Worm (Caenorhabditis elegans) whole organism, L4 larva: ENCODE data around the gene ZK353.10.

ENCODE experiments used
- D1046.2 ChIP-seq: fragments of 200-800 bp; sonication (Bioruptor generic); IDR thresholded peaks from 2 replicates; pipeline ENCODE4 v1.3.6; 2022; ENCODE audit warnings: missing genetic modification characterization, missing compliant biosample characterization
- F37D6.2 ChIP-seq: sonication (generic microtip); optimal IDR thresholded peaks from 2 replicates; lab custom pipeline; 2016; ENCODE audit warnings: mild to moderate bottlenecking, missing genetic modification characterization, missing compliant biosample characterization
- F49E8.2 ChIP-seq: sonication (generic microtip); optimal IDR thresholded peaks from 2 replicates; lab custom pipeline; 2016; ENCODE audit warnings: missing compliant biosample characterization, mild to moderate bottlenecking, missing genetic modification characterization, borderline replicate concordance
- R02D3.7 ChIP-seq: fragments of 150-350 bp; sonication (generic microtip); optimal IDR thresholded peaks from 3 replicates; lab custom pipeline; 2014; ENCODE audit warnings: missing biosample characterization, missing genetic modification characterization
- T20F7.1 ChIP-seq: fragments of 200-800 bp; sonication (Bioruptor generic); optimal IDR thresholded peaks from 2 replicates; lab custom pipeline; 2018; ENCODE audit warnings: mild to moderate bottlenecking, missing genetic modification characterization, missing compliant biosample characterization
- T26A8.4 ChIP-seq: fragments of 200-800 bp; sonication (Bioruptor generic); IDR thresholded peaks from 2 replicates; pipeline ENCODE4 v1.3.6; 2022; ENCODE audit warnings: missing genetic modification characterization, missing compliant biosample characterization
- Y5F2A.4 ChIP-seq: fragments of 200-800 bp; sonication (Bioruptor generic); optimal IDR thresholded peaks from 2 replicates; lab custom pipeline; 2018; ENCODE audit warnings: mild to moderate bottlenecking, missing genetic modification characterization, missing compliant biosample characterization
- Y75B8A.6 ChIP-seq: fragments of 200-800 bp; sonication (Bioruptor generic); IDR thresholded peaks from 2 replicates; pipeline ENCODE4 v1.3.6; 2022; ENCODE audit warnings: missing genetic modification reagents, missing genetic modification characterization, missing compliant biosample characterization
- ZK546.5 ChIP-seq, 2 experiments: sonication (generic microtip); optimal IDR thresholded peaks; 2 replicates each; lab custom pipeline; 2017; ENCODE audit warnings: missing biosample characterization in 2 of 2, missing genetic modification characterization in 2 of 2
- aha-1 ChIP-seq: fragments of 150-350 bp; peaks from one replicate; lab custom pipeline; 2014; ENCODE audit warnings: missing biosample characterization, missing genetic modification characterization
- ama-1 ChIP-seq: fragments of 150-350 bp; optimal IDR thresholded peaks from 2 replicates; lab custom pipeline; 2014; ENCODE audit warnings: inconsistent platforms, mixed read lengths
- ceh-28 ChIP-seq: fragments of 150-350 bp; optimal IDR thresholded peaks from 2 replicates; lab custom pipeline; 2014; ENCODE audit warnings: missing biosample characterization, missing genetic modification reagents, missing genetic modification characterization
- ceh-32 ChIP-seq: sonication (generic microtip); optimal IDR thresholded peaks from 2 replicates; lab custom pipeline; 2016; ENCODE audit warnings: mild to moderate bottlenecking, missing genetic modification characterization, missing compliant biosample characterization; ENCODE audit not compliant: poor library complexity
- ceh-44 ChIP-seq: fragments of 200-800 bp; sonication (Bioruptor generic); IDR thresholded peaks from 2 replicates; pipeline ENCODE4 v1.3.6; 2022; ENCODE audit warnings: missing genetic modification reagents, missing genetic modification characterization, missing compliant biosample characterization
- ceh-62 ChIP-seq: sonication (generic microtip); optimal IDR thresholded peaks from 2 replicates; lab custom pipeline; 2017; ENCODE audit warnings: missing biosample characterization, missing genetic modification characterization
- ces-1 ChIP-seq: fragments of 150-350 bp; sonication (generic microtip); optimal IDR thresholded peaks from 4 replicates; lab custom pipeline; 2014; ENCODE audit warnings: missing biosample characterization, missing genetic modification reagents, missing genetic modification characterization
- daf-12 ChIP-seq: fragments of 150-350 bp; optimal IDR thresholded peaks from 2 replicates; lab custom pipeline; 2014; ENCODE audit warnings: missing biosample characterization, missing genetic modification reagents, missing genetic modification characterization
- daf-16 ChIP-seq, 3 experiments: sonication (generic microtip); optimal IDR thresholded peaks; 2 replicates each; lab custom pipeline; 2016 to 2017; ENCODE audit warnings: missing genetic modification characterization in 3 of 3, missing genetic modification reagents in 3 of 3, mild to moderate bottlenecking in 2 of 3, missing compliant biosample characterization in 2 of 3, missing biosample characterization in 1 of 3, moderate library complexity in 1 of 3
- daf-19 ChIP-seq: fragments of 200-800 bp; sonication (Bioruptor generic); conservative IDR thresholded peaks from 2 replicates; pipeline ENCODE4 v1.3.6; 2022; ENCODE audit warnings: missing genetic modification characterization, missing compliant biosample characterization
- daf-8 ChIP-seq: fragments of 200-800 bp; sonication (Bioruptor generic); IDR thresholded peaks from 2 replicates; pipeline ENCODE4 v1.3.6; 2022; ENCODE audit warnings: missing genetic modification characterization, missing compliant biosample characterization
- dmd-6 ChIP-seq: fragments of 200-800 bp; sonication (Bioruptor generic); IDR thresholded peaks from 2 replicates; pipeline ENCODE4 v1.3.6; 2022; ENCODE audit warnings: missing genetic modification reagents, missing genetic modification characterization, missing compliant biosample characterization
- dmd-9 ChIP-seq: fragments of 200-800 bp; sonication (Bioruptor generic); IDR thresholded peaks from 2 replicates; pipeline ENCODE4 v1.3.6; 2022; ENCODE audit warnings: missing genetic modification reagents, missing genetic modification characterization, missing compliant biosample characterization
- dve-1 ChIP-seq: sonication (generic microtip); optimal IDR thresholded peaks from 2 replicates; lab custom pipeline; 2017; ENCODE audit warnings: antibody characterized with exemption, mild to moderate bottlenecking, missing genetic modification characterization, missing compliant biosample characterization; ENCODE audit not compliant: insufficient read depth
- egl-43 ChIP-seq: fragments of 200-800 bp; sonication (Bioruptor generic); IDR thresholded peaks from 2 replicates; pipeline ENCODE4 v1.3.6; 2022; ENCODE audit warnings: missing genetic modification reagents, missing genetic modification characterization, missing compliant biosample characterization
- gei-8 ChIP-seq: fragments of 200-800 bp; sonication (Bioruptor generic); optimal IDR thresholded peaks from 2 replicates; lab custom pipeline; 2018; ENCODE audit warnings: mild to moderate bottlenecking, missing genetic modification characterization, missing compliant biosample characterization
- hlh-30 ChIP-seq: sonication (generic microtip); optimal IDR thresholded peaks from 2 replicates; lab custom pipeline; 2017; ENCODE audit warnings: antibody characterized with exemption, mild to moderate bottlenecking, missing genetic modification characterization, missing compliant biosample characterization; ENCODE audit not compliant: insufficient read depth
- lim-7 ChIP-seq: fragments of 200-800 bp; sonication (Bioruptor generic); IDR thresholded peaks from 2 replicates; pipeline ENCODE4 v1.3.6; 2022; ENCODE audit warnings: missing genetic modification characterization, missing compliant biosample characterization
- lin-15B ChIP-seq: fragments of 150-350 bp; sonication (generic microtip); optimal IDR thresholded peaks from 3 replicates; lab custom pipeline; 2014; ENCODE audit warnings: missing biosample characterization, missing genetic modification characterization
- lin-29 ChIP-seq: fragments of 200-800 bp; sonication (Bioruptor generic); IDR thresholded peaks from 2 replicates; pipeline ENCODE4 v1.3.6; 2022; ENCODE audit warnings: missing genetic modification reagents, missing genetic modification characterization, missing compliant biosample characterization
- lin-38 ChIP-seq: fragments of 200-800 bp; sonication (Bioruptor generic); IDR thresholded peaks from 2 replicates; pipeline ENCODE4 v1.3.6; 2022; ENCODE audit warnings: missing genetic modification reagents, missing genetic modification characterization, missing compliant biosample characterization
- lin-39 ChIP-seq: fragments of 150-350 bp; optimal IDR thresholded peaks from 2 replicates; lab custom pipeline; 2014; ENCODE audit warnings: missing biosample characterization, missing genetic modification reagents, missing genetic modification characterization
- madf-5 ChIP-seq, 2 experiments: fragments of 200-800 bp; sonication (Bioruptor generic); IDR thresholded peaks; 2 replicates each; pipeline ENCODE4 v1.3.6; 2022; ENCODE audit warnings: missing compliant biosample characterization in 2 of 2, missing genetic modification characterization in 2 of 2
- madf-9 ChIP-seq: fragments of 200-800 bp; sonication (Bioruptor generic); conservative IDR thresholded peaks from 2 replicates; pipeline ENCODE4 v1.3.6; 2022; ENCODE audit warnings: missing genetic modification reagents, missing genetic modification characterization, missing compliant biosample characterization
- mdl-1 ChIP-seq, 2 experiments: fragments of 150-350 bp in 1 of 2; sonication (generic microtip) in 1 of 2; optimal IDR thresholded peaks; 2 replicates each; lab custom pipeline; 2014 to 2017; ENCODE audit warnings: missing biosample characterization in 2 of 2, missing genetic modification characterization in 2 of 2
- mes-2 ChIP-seq: sonication (generic microtip); optimal IDR thresholded peaks from 2 replicates; lab custom pipeline; 2016; ENCODE audit warnings: missing genotype, mild to moderate bottlenecking, missing genetic modification characterization, missing compliant biosample characterization; ENCODE audit not compliant: poor library complexity, severe bottlenecking
- mxl-3 ChIP-seq: fragments of 200-800 bp; sonication (Bioruptor generic); optimal IDR thresholded peaks from 2 replicates; lab custom pipeline; 2018; ENCODE audit warnings: mild to moderate bottlenecking, missing genetic modification characterization, missing compliant biosample characterization
- nhr-11 ChIP-seq: fragments of 150-350 bp; optimal IDR thresholded peaks from 2 replicates; lab custom pipeline; 2014; ENCODE audit warnings: missing biosample characterization, missing genetic modification characterization
- nhr-111 ChIP-seq: fragments of 200-800 bp; sonication (Bioruptor generic); optimal IDR thresholded peaks from 2 replicates; lab custom pipeline; 2018; ENCODE audit warnings: mild to moderate bottlenecking, missing genetic modification characterization, missing compliant biosample characterization
- nhr-237 ChIP-seq: sonication (generic microtip); optimal IDR thresholded peaks from 2 replicates; lab custom pipeline; 2017; ENCODE audit warnings: missing biosample characterization, missing genetic modification characterization
- nhr-41 ChIP-seq: fragments of 200-800 bp; sonication (Bioruptor generic); IDR thresholded peaks from 2 replicates; pipeline ENCODE4 v1.3.6; 2022; ENCODE audit warnings: missing genetic modification reagents, missing genetic modification characterization, missing compliant biosample characterization
- nhr-48 ChIP-seq: sonication (generic microtip); optimal IDR thresholded peaks from 2 replicates; lab custom pipeline; 2016; ENCODE audit warnings: mild to moderate bottlenecking, missing genetic modification characterization, missing compliant biosample characterization
- php-3 ChIP-seq: fragments of 200-800 bp; sonication (Bioruptor generic); IDR thresholded peaks from 2 replicates; pipeline ENCODE4 v1.3.6; 2022; ENCODE audit warnings: missing genetic modification reagents, missing genetic modification characterization, missing compliant biosample characterization
- saeg-2 ChIP-seq: fragments of 200-800 bp; sonication (Bioruptor generic); IDR thresholded peaks from 2 replicates; pipeline ENCODE4 v1.3.6; 2022; ENCODE audit warnings: missing genetic modification reagents, missing genetic modification characterization, missing compliant biosample characterization
- snpc-1.2 ChIP-seq: fragments of 200-800 bp; sonication (Bioruptor generic); IDR thresholded peaks from 2 replicates; pipeline ENCODE4 v1.3.6; 2022; ENCODE audit warnings: missing genetic modification reagents, missing genetic modification characterization, missing compliant biosample characterization
- spr-1 ChIP-seq: sonication (generic microtip); optimal IDR thresholded peaks from 2 replicates; lab custom pipeline; 2016; ENCODE audit warnings: mild to moderate bottlenecking, missing genetic modification characterization, missing compliant biosample characterization
- spr-3 ChIP-seq: fragments of 200-800 bp; sonication (Bioruptor generic); optimal IDR thresholded peaks from 2 replicates; lab custom pipeline; 2018; ENCODE audit warnings: mild to moderate bottlenecking, missing genetic modification characterization, missing compliant biosample characterization
- tag-97 ChIP-seq: fragments of 200-800 bp; sonication (Bioruptor generic); IDR thresholded peaks from 2 replicates; pipeline ENCODE4 v1.3.6; 2022; ENCODE audit warnings: missing genetic modification characterization, missing compliant biosample characterization
- tra-1 ChIP-seq: fragments of 200-800 bp; sonication (Bioruptor generic); IDR thresholded peaks from 2 replicates; pipeline ENCODE4 v1.3.6; 2022; ENCODE audit warnings: missing genetic modification reagents, missing genetic modification characterization, missing compliant biosample characterization
- vab-7 ChIP-seq: fragments of 200-800 bp; sonication (Bioruptor generic); IDR thresholded peaks from 2 replicates; pipeline ENCODE4 v1.3.6; 2022; ENCODE audit warnings: missing genetic modification reagents, missing genetic modification characterization, missing compliant biosample characterization
- zfp-2 ChIP-seq: sonication (generic microtip); optimal IDR thresholded peaks from 2 replicates; lab custom pipeline; 2016; ENCODE audit warnings: mild to moderate bottlenecking, missing genetic modification characterization, missing compliant biosample characterization
- zip-2 ChIP-seq: fragments of 150-350 bp; optimal IDR thresholded peaks from 2 replicates; lab custom pipeline; 2014; ENCODE audit warnings: missing biosample characterization, missing genetic modification characterization
- ztf-7 ChIP-seq: fragments of 150-350 bp; optimal IDR thresholded peaks from 2 replicates; lab custom pipeline; 2014; ENCODE audit warnings: missing biosample characterization, missing genetic modification characterization

Gene ZK353.10

ce11 chrIII:8400478-8400877, 6.3 kb upstream of the ZK353.10 start (continued):
- TF ChIP-seq php-3 (GFP tag; lab: Robert Waterston, UW) = peak; percentile 87
- no peak for TF ChIP-seq Y75B8A.6 (GFP tag; lab: Robert Waterston, UW)
- no peak for TF ChIP-seq ces-1
- no peak for TF ChIP-seq dmd-9 (GFP tag; lab: Robert Waterston, UW)
- no peak for TF ChIP-seq zfp-2 (tag; lab: Kevin White, UChicago)
- TF ChIP-seq madf-9 (GFP tag; lab: Robert Waterston, UW) = no peak
- TF ChIP-seq lim-7 (GFP tag; lab: Robert Waterston, UW) = no peak
- no peak for TF ChIP-seq daf-8 (GFP tag; lab: Robert Waterston, UW)
- no peak for TF ChIP-seq ceh-62 (tag; lab: Kevin White, UChicago)
- no peak for TF ChIP-seq nhr-11 (tag; lab: Kevin White, UChicago)
- no peak for TF ChIP-seq ZK546.5 (tag; optimal IDR thresholded peaks at IDR 0.05; lab: Kevin White, UChicago)
- TF ChIP-seq daf-19 (GFP tag; lab: Robert Waterston, UW) = no peak
- no peak for TF ChIP-seq ama-1 (lab: Kevin White, UChicago)
- TF ChIP-seq dve-1 (tag; lab: Kevin White, UChicago) = peak; percentile 80
- TF ChIP-seq tra-1 (GFP tag; lab: Robert Waterston, UW) = no peak; the same call in 1 of the 2 replicates
- no peak for TF ChIP-seq daf-12 (tag; lab: Kevin White, UChicago)
- no peak for TF ChIP-seq egl-43 (GFP tag; lab: Robert Waterston, UW)
- no peak for TF ChIP-seq spr-3 (GFP tag; lab: Kevin White, UChicago)
- TF ChIP-seq ceh-28 (tag; lab: Kevin White, UChicago) = no peak
- peak; percentile 28 for TF ChIP-seq nhr-48 (tag; lab: Kevin White, UChicago)
- no peak for TF ChIP-seq lin-38
- TF ChIP-seq nhr-41 = no peak
- peak; percentile 15 for TF ChIP-seq mes-2
- no peak for TF ChIP-seq madf-5 (GFP tag; IDR thresholded peaks at IDR 0.05; lab: Robert Waterston, UW)
- peak; percentile 97 for TF ChIP-seq dmd-6 (GFP tag; lab: Robert Waterston, UW)
- TF ChIP-seq F49E8.2 (tag; lab: Kevin White, UChicago) = no peak
- no peak for TF ChIP-seq spr-1
- TF ChIP-seq R02D3.7 (tag; lab: Kevin White, UChicago) = no peak
- no peak for TF ChIP-seq ceh-32
- TF ChIP-seq F37D6.2 (tag; lab: Kevin White, UChicago) = no peak
- TF ChIP-seq mdl-1 (tag; optimal IDR thresholded peaks at IDR 0.05; lab: Kevin White, UChicago) = peak in 1 of 2 experiments; percentile 49
- TF ChIP-seq Y5F2A.4 = no peak
- TF ChIP-seq T20F7.1 (GFP tag; lab: Kevin White, UChicago) = no peak
- TF ChIP-seq hlh-30 (tag; lab: Kevin White, UChicago) = peak; percentile 7
- peak; percentile 62 for TF ChIP-seq mxl-3
- peak; percentile 44 for TF ChIP-seq gei-8 (GFP tag; lab: Kevin White, UChicago)
- TF ChIP-seq nhr-237 (tag; lab: Kevin White, UChicago) = no peak
- TF ChIP-seq T26A8.4 (GFP tag; lab: Robert Waterston, UW) = no peak
- no peak for TF ChIP-seq D1046.2 (GFP tag; lab: Robert Waterston, UW)
- no peak for TF ChIP-seq vab-7 (GFP tag; lab: Robert Waterston, UW)
- TF ChIP-seq lin-15B (tag; lab: Kevin White, UChicago) = no peak
- no peak for TF ChIP-seq snpc-1.2
- no peak for TF ChIP-seq ceh-44 (GFP tag; lab: Robert Waterston, UW)
- no peak for TF ChIP-seq lin-39 (tag; lab: Kevin White, UChicago)
- no peak for TF ChIP-seq daf-16 (GFP tag; optimal IDR thresholded peaks at IDR 0.05; lab: Kevin White, UChicago)
- TF ChIP-seq daf-16 (tag; optimal IDR thresholded peaks at IDR 0.05; lab: Kevin White, UChicago) = no peak
- TF ChIP-seq nhr-111 (GFP tag; lab: Kevin White, UChicago) = no peak
- TF ChIP-seq zip-2 (tag; lab: Kevin White, UChicago) = no peak
- no peak for TF ChIP-seq lin-29
- TF ChIP-seq saeg-2 (GFP tag; lab: Robert Waterston, UW) = no peak
- TF ChIP-seq aha-1 (tag; lab: Kevin White, UChicago) = no peak
- peak; percentile 82 for TF ChIP-seq ztf-7 (tag; lab: Kevin White, UChicago)
- no peak for TF ChIP-seq tag-97 (GFP tag; lab: Robert Waterston, UW)
